Fruit fly (Drosophila melanogaster): ENCODE data around the gene Vap33.
A peak's percentile ranks its signal among the peaks of the same experiment; 100 is the strongest.

Gene Vap33

DNA sequence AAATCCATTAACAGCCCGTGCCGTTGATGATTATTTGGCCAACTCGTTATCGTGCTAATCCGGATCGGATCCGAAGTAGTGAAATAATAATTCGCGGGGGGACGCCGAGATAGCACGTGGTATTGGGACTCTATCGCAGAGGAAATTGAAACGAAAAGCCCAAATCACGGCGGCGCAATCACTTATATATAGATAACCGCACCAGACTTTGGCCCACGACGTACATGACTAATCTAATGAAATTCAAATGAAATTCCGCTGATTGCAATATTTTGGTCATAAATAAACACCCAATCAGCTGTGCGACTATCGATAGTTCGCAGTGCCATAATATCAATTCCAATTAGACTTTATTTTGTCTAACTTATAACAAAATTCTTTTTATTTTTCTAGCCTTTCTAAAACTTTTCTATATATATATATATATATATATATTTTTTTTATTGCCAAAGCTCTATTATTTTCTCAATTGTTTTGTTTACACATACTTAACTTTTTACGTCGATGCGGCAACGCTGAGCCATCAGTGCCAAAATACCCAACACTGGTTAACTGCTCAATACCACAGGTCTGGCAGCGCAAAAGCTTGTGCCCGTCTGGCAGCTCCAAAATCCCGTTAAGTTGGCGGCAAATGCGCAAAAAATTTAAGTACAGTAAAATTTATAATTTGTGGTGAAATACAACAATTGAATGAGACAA, 19.7 kb downstream of the Vap33 start, which contains the start of gene CG6428 (continued):
- TF ChIP-seq Ada2b (GFP tag; IDR thresholded peaks at IDR 0.05) (peak; percentile 37), mld (GFP tag; IDR thresholded peaks at IDR 0.05; ENCODE audit: partially characterized antibody) (no peak), lov (optimal IDR thresholded peaks at IDR 0.05) (no peak), lov (GFP tag; IDR thresholded peaks at IDR 0.05) (no peak), chif (GFP tag; optimal IDR thresholded peaks at IDR 0.05) (peak in 1 of 2 experiments; percentile 9), wek (GFP tag; optimal IDR thresholded peaks at IDR 0.05) (no peak), schlank (tag; optimal IDR thresholded peaks at IDR 0.05) (no peak), Myb (GFP tag; optimal IDR thresholded peaks at IDR 0.05) (peak; percentile 87), pzg (GFP tag; optimal IDR thresholded peaks at IDR 0.05) (peak; percentile 81), Oaz (GFP tag; IDR thresholded peaks at IDR 0.05) (no peak), cwo (GFP tag; optimal IDR thresholded peaks at IDR 0.05) (peak; percentile 86), bab2 (GFP tag; optimal IDR thresholded peaks at IDR 0.05) (no peak), usp (GFP tag; optimal IDR thresholded peaks at IDR 0.05) (no peak), CG7372 (GFP tag; IDR thresholded peaks at IDR 0.05) (no peak), CG3407 (GFP tag; optimal IDR thresholded peaks at IDR 0.05) (no peak), Mad (GFP tag; optimal IDR thresholded peaks at IDR 0.05) (peak; percentile 8), Hr78 (GFP tag; optimal IDR thresholded peaks at IDR 0.05) (no peak), lmd (GFP tag; IDR thresholded peaks at IDR 0.05) (peak; percentile 38; the same call in 1 of the 2 replicates), CG33557 (GFP tag; optimal IDR thresholded peaks at IDR 0.05) (peak; percentile 10), CG4328 (GFP tag; optimal IDR thresholded peaks at IDR 0.05) (peak; percentile 33), sd (tag; optimal IDR thresholded peaks at IDR 0.05) (peak; percentile 93), stwl (tag; optimal IDR thresholded peaks at IDR 0.05) (peak; percentile 80), CG1233 (GFP tag; optimal IDR thresholded peaks at IDR 0.05) (no peak), nmo (GFP tag; optimal IDR thresholded peaks at IDR 0.05) (peak; percentile 49), ro (GFP tag; IDR thresholded peaks at IDR 0.05) (no peak), CG17912 (GFP tag; optimal IDR thresholded peaks at IDR 0.05) (no peak), Awh (GFP tag; IDR thresholded peaks at IDR 0.05) (no peak), Rx (GFP tag; IDR thresholded peaks at IDR 0.05) (no peak), kni (GFP tag; optimal IDR thresholded peaks at IDR 0.05) (no peak), CG33213 (GFP tag; optimal IDR thresholded peaks at IDR 0.05) (peak; percentile 28), p53 (GFP tag; optimal IDR thresholded peaks at IDR 0.05) (no peak), Drgx (GFP tag; IDR thresholded peaks at IDR 0.05) (no peak), Bgb (GFP tag; IDR thresholded peaks at IDR 0.05; ENCODE audit: partially characterized antibody) (peak; percentile 60), E2f1 (GFP tag; IDR thresholded peaks at IDR 0.05) (no peak), run (tag; optimal IDR thresholded peaks at IDR 0.05) (no peak), wdn (GFP tag; IDR thresholded peaks at IDR 0.05) (no peak), tio (GFP tag; optimal IDR thresholded peaks at IDR 0.05) (no peak), CG10321 (GFP tag; IDR thresholded peaks at IDR 0.05) (no peak), CG1602 (GFP tag; optimal IDR thresholded peaks at IDR 0.05) (no peak), CG6765 (GFP tag; optimal IDR thresholded peaks at IDR 0.05) (no peak), CG17612 (GFP tag; IDR thresholded peaks at IDR 0.05) (no peak), scrt (GFP tag; optimal IDR thresholded peaks at IDR 0.05) (no peak), HmgZ (tag; optimal IDR thresholded peaks at IDR 0.05) (peak; percentile 11), Dip3 (GFP tag; optimal IDR thresholded peaks at IDR 0.05) (no peak), CG31388 (GFP tag; optimal IDR thresholded peaks at IDR 0.05) (no peak), CG10543 (GFP tag; optimal IDR thresholded peaks at IDR 0.05) (peak; percentile 58), Lim3 (GFP tag; IDR thresholded peaks at IDR 0.05) (no peak), CG10209 (GFP tag; optimal IDR thresholded peaks at IDR 0.05) (peak; percentile 30), CG3995 (GFP tag; optimal IDR thresholded peaks at IDR 0.05) (no peak), sqz (GFP tag; optimal IDR thresholded peaks at IDR 0.05) (no peak), Dfd (GFP tag; optimal IDR thresholded peaks at IDR 0.05) (no peak)

Data from whole organism, embryonic.